Worm (Caenorhabditis elegans): ENCODE results near the gene npr-15.

npr-15 gene

DNA sequence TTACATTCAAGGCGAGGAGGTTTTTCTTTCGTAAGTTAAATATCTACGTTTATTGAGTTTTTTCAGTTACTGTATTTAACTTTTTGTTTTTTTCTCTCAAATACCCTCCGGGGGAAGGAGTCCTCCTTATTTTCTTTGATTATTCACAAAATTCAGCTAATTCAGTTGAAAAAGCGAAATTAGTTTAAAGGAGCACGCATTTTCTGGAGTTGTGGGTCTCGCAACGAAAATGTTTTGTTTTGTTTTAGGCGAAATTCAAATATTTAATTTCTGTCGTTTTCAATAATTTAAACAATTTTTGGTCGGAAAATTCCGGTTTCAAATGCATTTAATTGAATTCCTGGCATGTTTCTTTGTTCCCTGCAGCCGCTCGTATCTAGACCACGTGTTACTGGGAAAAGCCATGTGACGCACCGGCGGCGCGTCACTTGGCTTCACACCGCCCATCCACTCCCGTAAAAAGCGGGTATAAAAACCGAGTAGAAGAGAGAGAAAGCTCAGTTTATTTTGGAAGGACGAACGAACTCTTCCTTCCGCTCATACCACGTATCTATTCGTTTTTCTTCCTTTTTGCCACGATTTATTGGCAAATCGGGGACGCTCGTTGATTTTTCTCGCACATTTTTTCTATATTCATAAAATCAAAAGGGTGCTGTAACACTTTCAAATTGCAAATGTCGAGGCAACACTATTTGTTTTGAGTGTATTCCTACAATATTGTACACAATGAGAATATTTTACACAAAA lies 41.2 kb upstream of the npr-15 start:
- TF ChIP-seq aly-2 (tag; optimal IDR thresholded peaks at IDR 0.05): no peak
- no peak for TF ChIP-seq unc-39 (tag; optimal IDR thresholded peaks at IDR 0.05)
- peak; percentile 78 for TF ChIP-seq ama-1 (optimal IDR thresholded peaks at IDR 0.05)
- TF ChIP-seq ceh-16 (tag; optimal IDR thresholded peaks at IDR 0.05): no peak
- no peak for TF ChIP-seq zag-1 (tag; optimal IDR thresholded peaks at IDR 0.05)
- no peak for TF ChIP-seq nhr-67 (tag; optimal IDR thresholded peaks at IDR 0.05)
- no peak for TF ChIP-seq nhr-77 (tag; optimal IDR thresholded peaks at IDR 0.05)
- no peak for TF ChIP-seq fkh-2 (tag; optimal IDR thresholded peaks at IDR 0.05)
- TF ChIP-seq elt-1 (tag; optimal IDR thresholded peaks at IDR 0.05): no peak
- no peak for TF ChIP-seq mml-1 (tag; optimal IDR thresholded peaks at IDR 0.05)
- no peak for TF ChIP-seq egl-5 (tag; optimal IDR thresholded peaks at IDR 0.05)
- no peak for TF ChIP-seq mdl-1 (tag; optimal IDR thresholded peaks at IDR 0.05)
- TF ChIP-seq nfya-1 (tag; optimal IDR thresholded peaks at IDR 0.05; ENCODE audit: insufficient read depth): peak; percentile 13

DNA sequence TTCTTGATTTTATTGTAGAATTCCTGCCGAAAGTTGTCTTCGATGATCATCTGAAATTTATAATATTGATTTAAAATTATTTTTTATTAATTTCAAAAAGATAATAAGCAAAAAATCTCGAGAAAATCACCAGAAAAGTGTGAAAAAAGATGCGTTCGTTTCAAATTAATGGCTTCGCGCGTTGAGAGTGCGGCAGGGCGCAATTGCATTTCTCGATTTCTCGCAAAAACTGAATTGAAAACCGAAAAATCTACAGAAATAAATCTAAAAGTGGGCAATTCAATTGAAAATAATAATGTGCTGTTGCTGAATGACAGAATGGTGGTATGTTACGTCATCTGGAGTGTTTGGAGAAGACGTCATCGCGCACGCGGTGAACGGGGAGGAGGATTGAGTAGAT lies 40.5 kb upstream of the npr-15 start, which contains the start of gene evl-18:
Gene evl-18 (minus strand): TSS at position 50 of the 400 bp plus-strand sequence.
- TF ChIP-seq ztf-4 (tag; optimal IDR thresholded peaks at IDR 0.05) (no peak), lin-39 (tag; optimal IDR thresholded peaks at IDR 0.05) (peak; percentile 13), jun-1 (tag; optimal IDR thresholded peaks at IDR 0.05) (no peak), egl-27 (tag; optimal IDR thresholded peaks at IDR 0.05) (no peak), pha-4 (tag; optimal IDR thresholded peaks at IDR 0.05) (peak; percentile 18), lin-15B (tag; optimal IDR thresholded peaks at IDR 0.05) (peak; percentile 50), nhr-67 (tag; optimal IDR thresholded peaks at IDR 0.05) (no peak), elt-2 (tag; optimal IDR thresholded peaks at IDR 0.05) (no peak), fos-1 (tag; optimal IDR thresholded peaks at IDR 0.05) (no peak), nfya-1 (tag; optimal IDR thresholded peaks at IDR 0.05; ENCODE audit: insufficient read depth) (peak; percentile 27), egl-5 (tag; optimal IDR thresholded peaks at IDR 0.05) (no peak)

DNA sequence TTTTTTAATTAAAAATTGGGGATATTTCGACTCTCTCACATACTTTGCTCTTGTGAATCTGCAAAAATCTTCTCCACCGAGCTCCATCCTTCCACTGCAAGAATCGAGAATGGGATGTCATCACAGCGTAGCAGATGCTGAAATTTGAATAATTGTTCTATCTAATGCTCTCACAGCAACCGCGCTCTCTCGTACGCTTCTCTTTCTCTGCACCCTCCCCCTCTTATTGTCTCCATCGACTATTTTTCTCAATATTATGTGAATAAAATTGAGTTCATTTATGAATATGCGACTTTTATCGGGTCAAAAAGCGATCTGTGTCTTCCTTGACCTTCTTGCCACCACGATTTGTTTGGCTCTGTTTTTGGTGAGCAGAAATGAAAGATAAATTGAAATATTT lies 39.5 kb upstream of the npr-15 start, which contains the start of gene F34D10.3:
Gene F34D10.3 (plus strand): TSS at position 249 of the 400 bp plus-strand sequence.
- no peak for TF ChIP-seq egl-5 (tag; optimal IDR thresholded peaks at IDR 0.05)
- TF ChIP-seq ztf-11 (tag; optimal IDR thresholded peaks at IDR 0.05): no peak
- TF ChIP-seq nhr-76 (tag; optimal IDR thresholded peaks at IDR 0.05): no peak
- TF ChIP-seq zag-1 (tag; optimal IDR thresholded peaks at IDR 0.05): no peak
- TF ChIP-seq nhr-11 (tag; optimal IDR thresholded peaks at IDR 0.05): no peak
- TF ChIP-seq aly-2 (tag; optimal IDR thresholded peaks at IDR 0.05): no peak
- no peak for TF ChIP-seq ZK546.5 (tag; optimal IDR thresholded peaks at IDR 0.05)
- peak; percentile 28 for TF ChIP-seq nfya-1 (tag; optimal IDR thresholded peaks at IDR 0.05; ENCODE audit: insufficient read depth)
- no peak for TF ChIP-seq nhr-28 (tag; optimal IDR thresholded peaks at IDR 0.05)
- TF ChIP-seq nhr-12 (tag; optimal IDR thresholded peaks at IDR 0.05): no peak
- no peak for TF ChIP-seq fos-1 (tag; optimal IDR thresholded peaks at IDR 0.05)
- TF ChIP-seq snpc-4 (tag; optimal IDR thresholded peaks at IDR 0.05): no peak
- TF ChIP-seq lsy-12 (tag; optimal IDR thresholded peaks at IDR 0.05): no peak
- TF ChIP-seq fkh-10 (GFP tag; optimal IDR thresholded peaks at IDR 0.05): no peak
- no peak for TF ChIP-seq ceh-28 (tag; optimal IDR thresholded peaks at IDR 0.05)
- TF ChIP-seq lin-15B (tag; optimal IDR thresholded peaks at IDR 0.05): no peak
- TF ChIP-seq elt-1 (tag; optimal IDR thresholded peaks at IDR 0.05): no peak
- peak; percentile 6 for TF ChIP-seq hmg-11 (tag; optimal IDR thresholded peaks at IDR 0.05)
- TF ChIP-seq lin-39 (tag; optimal IDR thresholded peaks at IDR 0.05): peak; percentile 1

DNA sequence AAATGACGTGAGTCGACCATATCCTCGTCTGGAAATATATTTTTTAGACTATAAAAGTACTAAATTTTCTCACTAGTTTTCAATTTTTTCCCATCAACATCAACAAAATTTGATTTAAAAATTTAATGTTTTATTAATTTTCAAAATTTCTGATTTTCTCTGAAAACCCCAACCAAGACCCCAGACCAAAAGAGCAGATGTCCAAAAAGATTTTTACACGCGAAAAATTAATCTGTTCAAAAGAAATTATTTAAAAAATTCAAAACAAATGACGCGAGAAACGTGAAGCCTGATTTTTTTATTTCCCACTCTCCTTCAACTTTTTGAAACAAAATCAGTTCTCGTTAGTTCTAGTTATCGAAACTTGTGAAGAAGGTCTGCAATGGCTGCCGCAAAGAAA lies 36.0 kb upstream of the npr-15 start, which contains the start of gene F34D10.8:
Gene F34D10.8 (plus strand): TSS at position 301 of the 400 bp plus-strand sequence.
- TF ChIP-seq nhr-67 (tag; optimal IDR thresholded peaks at IDR 0.05) (no peak), elt-2 (tag; optimal IDR thresholded peaks at IDR 0.05) (no peak), ztf-11 (tag; optimal IDR thresholded peaks at IDR 0.05) (no peak), eor-1 (tag; optimal IDR thresholded peaks at IDR 0.05) (no peak), hmg-11 (tag; optimal IDR thresholded peaks at IDR 0.05) (no peak), skn-1 (tag; optimal IDR thresholded peaks at IDR 0.05) (no peak), pha-4 (tag; optimal IDR thresholded peaks at IDR 0.05) (no peak), nhr-12 (tag; optimal IDR thresholded peaks at IDR 0.05) (no peak), pqm-1 (tag; optimal IDR thresholded peaks at IDR 0.05) (no peak), sea-2 (GFP tag; optimal IDR thresholded peaks at IDR 0.05) (no peak), mdl-1 (tag; optimal IDR thresholded peaks at IDR 0.05) (no peak), nfya-1 (tag; optimal IDR thresholded peaks at IDR 0.05; ENCODE audit: insufficient read depth) (no peak), nhr-43 (tag; optimal IDR thresholded peaks at IDR 0.05; ENCODE audit: poor library complexity, severe bottlenecking) (no peak), ceh-16 (tag; optimal IDR thresholded peaks at IDR 0.05) (no peak), lin-15B (tag; optimal IDR thresholded peaks at IDR 0.05) (no peak), nhr-77 (tag; optimal IDR thresholded peaks at IDR 0.05) (no peak), R02D3.7 (tag; optimal IDR thresholded peaks at IDR 0.05) (no peak), nhr-23 (tag; optimal IDR thresholded peaks at IDR 0.05) (no peak), unc-39 (tag; optimal IDR thresholded peaks at IDR 0.05) (no peak), elt-1 (tag; optimal IDR thresholded peaks at IDR 0.05) (no peak)

All from whole organism, L3 larva.